Fruit fly (Drosophila melanogaster) Kc167 (cell line): ENCODE measurements around the gene yuri.

Source experiments
- Myc ChIP-seq: fragments of >200 bp; optimal IDR thresholded peaks from 2 replicates; lab custom pipeline; 2017; ENCODE audit warnings: missing external identifiers
- h ChIP-seq: fragments of >200 bp; optimal IDR thresholded peaks from 3 replicates; lab custom pipeline; 2018; ENCODE audit warnings: missing external identifiers
- insv ChIP-seq: fragments of >200 bp; optimal IDR thresholded peaks from 3 replicates; lab custom pipeline; 2018; ENCODE audit warnings: missing external identifiers
- psq ChIP-seq: fragments of >200 bp; optimal IDR thresholded peaks from 2 replicates; lab custom pipeline; 2017; ENCODE audit warnings: missing external identifiers
- ttk ChIP-seq: sonication (Bioruptor generic); optimal IDR thresholded peaks from 2 replicates; lab custom pipeline; 2017; ENCODE audit warnings: missing external identifiers

- TF ChIP-seq Myc (lab: Kevin White, UChicago) (no peak), insv (no peak), psq (lab: Kevin White, UChicago) (no peak), ttk (lab: Kevin White, UChicago) (no peak), h (no peak)
These were observed 33.0 kb upstream of the yuri start, which contains the start of gene CG15262 for dm6 chr2L:15297508-15297907.
